Worm (Caenorhabditis elegans) whole organism, young adult: ENCODE results near the gene rmd-1.

Source experiments
- Y53G8AR.9 ChIP-seq: fragments of 200-800 bp; sonication (Bioruptor generic); conservative IDR thresholded peaks from 2 replicates; pipeline ENCODE4 v1.3.6; 2022; ENCODE audit warnings: missing genetic modification reagents, missing genetic modification characterization, missing compliant biosample characterization
- attf-3 ChIP-seq: fragments of 200-800 bp; sonication (Bioruptor generic); conservative IDR thresholded peaks from 2 replicates; pipeline ENCODE4 v1.3.6; 2022; ENCODE audit warnings: missing genetic modification reagents, missing genetic modification characterization, missing compliant biosample characterization
- sptf-2 ChIP-seq: fragments of 200-800 bp; sonication (Bioruptor generic); optimal IDR thresholded peaks from 2 replicates; lab custom pipeline; 2018; ENCODE audit warnings: mild to moderate bottlenecking, missing genetic modification characterization, missing compliant biosample characterization
- ztf-18 ChIP-seq: sonication (generic microtip); optimal IDR thresholded peaks from 2 replicates; lab custom pipeline; 2016; ENCODE audit warnings: missing genotype, mild to moderate bottlenecking, missing genetic modification characterization, missing compliant biosample characterization
- ztf-26 ChIP-seq: sonication (generic microtip); optimal IDR thresholded peaks from 2 replicates; lab custom pipeline; 2017; ENCODE audit warnings: missing genetic modification characterization, missing compliant biosample characterization

ce11 chrIII:9770590-9770989 lies 11.7 kb downstream of the rmd-1 start:
- TF ChIP-seq ztf-18 (tag; lab: Kevin White, UChicago): no peak
- TF ChIP-seq sptf-2 (GFP tag; lab: Kevin White, UChicago): no peak
- no peak for TF ChIP-seq Y53G8AR.9
- TF ChIP-seq ztf-26 (tag; lab: Kevin White, UChicago): no peak
- TF ChIP-seq attf-3 (GFP tag; lab: Robert Waterston, UW): no peak
